Worm (Caenorhabditis elegans): ENCODE data around the gene egl-45.

- TF ChIP-seq mab-5 (tag; optimal IDR thresholded peaks at IDR 0.05) (no peak), pha-4 (tag; optimal IDR thresholded peaks at IDR 0.05) (no peak), nhr-12 (tag; optimal IDR thresholded peaks at IDR 0.05) (no peak), unc-62 (GFP tag; optimal IDR thresholded peaks at IDR 0.05) (no peak), snpc-4 (tag; optimal IDR thresholded peaks at IDR 0.05) (no peak), nhr-2 (tag; optimal IDR thresholded peaks at IDR 0.05) (no peak), ces-1 (GFP tag; optimal IDR thresholded peaks at IDR 0.05) (no peak), ceh-43 (GFP tag; optimal IDR thresholded peaks at IDR 0.05) (no peak), ztf-11 (tag; optimal IDR thresholded peaks at IDR 0.05) (no peak), nhr-237 (tag; optimal IDR thresholded peaks at IDR 0.05) (no peak), blmp-1 (tag; optimal IDR thresholded peaks at IDR 0.05) (no peak), lsy-2 (tag; optimal IDR thresholded peaks at IDR 0.05) (no peak), mep-1 (tag; optimal IDR thresholded peaks at IDR 0.05) (no peak)
Observed at ce11 chrIII:7838907-7839642, 10.6 kb upstream of the egl-45 start, which contains the start of gene ceh-23.
